Fruit fly (Drosophila melanogaster): ENCODE data around the gene RYa-R.

The RYa-R gene

dm6 chr3R:27070906-27071498 is 74.2 kb downstream of the RYa-R start:
- TF ChIP-seq Sox102F (GFP tag; optimal IDR thresholded peaks at IDR 0.05): peak; percentile 24
- TF ChIP-seq CG18599 (GFP tag; optimal IDR thresholded peaks at IDR 0.05): no peak
- peak; percentile 49; the same call in 2 of the 3 replicates for TF ChIP-seq CG7357 (GFP tag; IDR thresholded peaks at IDR 0.05)
- TF ChIP-seq ase (GFP tag; IDR thresholded peaks at IDR 0.05): 0 out of 3 replicates have a peak, but pooled peaks have one; percentile 31
- no peak for TF ChIP-seq CG1024 (GFP tag; IDR thresholded peaks at IDR 0.05)
- peak in 1 of 2 experiments; percentile 19 for TF ChIP-seq dpn (GFP tag; optimal IDR thresholded peaks at IDR 0.05)
- TF ChIP-seq Taf1 (GFP tag; IDR thresholded peaks at IDR 0.05): no peak
- no peak for TF ChIP-seq Myb (GFP tag; optimal IDR thresholded peaks at IDR 0.05)
- no peak for TF ChIP-seq ara (GFP tag; IDR thresholded peaks at IDR 0.05)
- TF ChIP-seq CG7745 (tag; optimal IDR thresholded peaks at IDR 0.05): no peak
- peak; percentile 36; the same call in 1 of the 3 replicates for TF ChIP-seq CG6175 (GFP tag; IDR thresholded peaks at IDR 0.05)
- peak; percentile 20 for TF ChIP-seq shn (GFP tag; optimal IDR thresholded peaks at IDR 0.05)
- no peak for TF ChIP-seq disco-r (GFP tag; optimal IDR thresholded peaks at IDR 0.05)
- TF ChIP-seq Ets65A (GFP tag): peak; percentile 74
- 0 out of 2 replicates have a peak, but pooled peaks have one; percentile 6 for TF ChIP-seq CG11085 (GFP tag; IDR thresholded peaks at IDR 0.05)
- TF ChIP-seq NfI (GFP tag; optimal IDR thresholded peaks at IDR 0.05): peak; percentile 1
- no peak for TF ChIP-seq tna (GFP tag; IDR thresholded peaks at IDR 0.05; ENCODE audit: partially characterized antibody)
- peak; percentile 1 for TF ChIP-seq Fer3 (tag; optimal IDR thresholded peaks at IDR 0.05)
- no peak for TF ChIP-seq CG18262 (tag; optimal IDR thresholded peaks at IDR 0.05)
- TF ChIP-seq Blimp-1 (GFP tag; optimal IDR thresholded peaks at IDR 0.05): peak; percentile 98
- no peak for TF ChIP-seq pan (optimal IDR thresholded peaks at IDR 0.05)
- peak in 1 of 2 experiments; percentile 31 for TF ChIP-seq pan (GFP tag; optimal IDR thresholded peaks at IDR 0.05 in 1 of 2, IDR thresholded peaks at IDR 0.05 in 1 of 2)
- TF ChIP-seq hkb (optimal IDR thresholded peaks at IDR 0.05): no peak
- peak; percentile 15; the same call in 1 of the 2 replicates for TF ChIP-seq hkb (GFP tag; IDR thresholded peaks at IDR 0.05)
- peak; percentile 29 for TF ChIP-seq cg (GFP tag; optimal IDR thresholded peaks at IDR 0.05)
- TF ChIP-seq CG10366 (GFP tag; IDR thresholded peaks at IDR 0.05): peak; percentile 30; the same call in 1 of the 2 replicates
- TF ChIP-seq bowl (GFP tag; IDR thresholded peaks at IDR 0.05): 0 out of 2 replicates have a peak, but pooled peaks have one; percentile 6
- TF ChIP-seq dysf (GFP tag; IDR thresholded peaks at IDR 0.05): peak; percentile 33; the same call in 2 of the 3 replicates
- TF ChIP-seq slbo (GFP tag; IDR thresholded peaks at IDR 0.05): peak; percentile 32; the same call in 1 of the 2 replicates
- TF ChIP-seq vvl (GFP tag; IDR thresholded peaks at IDR 0.05): peak; percentile 58; the same call in 1 of the 2 replicates
- peak; percentile 15 for TF ChIP-seq mam (GFP tag; optimal IDR thresholded peaks at IDR 0.05)
- TF ChIP-seq z (GFP tag; IDR thresholded peaks at IDR 0.05): 0 out of 3 replicates have a peak, but pooled peaks have one; percentile 8
- TF ChIP-seq CG15514 (GFP tag; optimal IDR thresholded peaks at IDR 0.05): peak; percentile 10
- TF ChIP-seq H2.0 (GFP tag; IDR thresholded peaks at IDR 0.05): peak; percentile 12; the same call in 1 of the 2 replicates
- TF ChIP-seq cato (GFP tag; optimal IDR thresholded peaks at IDR 0.05; ENCODE audit: borderline replicate concordance): no peak
- 0 out of 4 replicates have a peak, but pooled peaks have one; percentile 16 for TF ChIP-seq Dll (GFP tag; IDR thresholded peaks at IDR 0.05; ENCODE audit: partially characterized antibody)
- no peak for TF ChIP-seq Lpt (GFP tag; optimal IDR thresholded peaks at IDR 0.05)
- TF ChIP-seq HHEX (GFP tag; optimal IDR thresholded peaks at IDR 0.05): peak; percentile 31
- TF ChIP-seq CG8290 (GFP tag; optimal IDR thresholded peaks at IDR 0.05): no peak
- TF ChIP-seq CG8290 (tag; optimal IDR thresholded peaks at IDR 0.05): peak in 1 of 2 experiments; percentile 17
- TF ChIP-seq CG10274 (GFP tag; optimal IDR thresholded peaks at IDR 0.05): peak; percentile 96
- peak; percentile 38 for TF ChIP-seq Vsx1 (GFP tag; optimal IDR thresholded peaks at IDR 0.05)
- TF ChIP-seq dmrt99B (tag; optimal IDR thresholded peaks at IDR 0.05): peak; percentile 8
- peak; percentile 31; the same call in 1 of the 2 replicates for TF ChIP-seq CG14441 (GFP tag; IDR thresholded peaks at IDR 0.05)
- TF ChIP-seq CG3726 (GFP tag; IDR thresholded peaks at IDR 0.05): no peak
- peak; percentile 67 for TF ChIP-seq sens (GFP tag)
- 0 out of 2 replicates have a peak, but pooled peaks have one; percentile 19 for TF ChIP-seq CG32532 (GFP tag; IDR thresholded peaks at IDR 0.05)
- TF ChIP-seq gem (tag; optimal IDR thresholded peaks at IDR 0.05): peak; percentile 14
- no peak for TF ChIP-seq br (optimal IDR thresholded peaks at IDR 0.05)
- TF ChIP-seq CG17385 (GFP tag; optimal IDR thresholded peaks at IDR 0.05): peak; percentile 1

All from whole organism, embryonic.